Worm (Caenorhabditis elegans): Measurements from ENCODE around the gene M151.7.

ce11 chrII:3576742-3577141, 45.4 kb upstream of the M151.7 start, which contains the start of gene clec-132:
- TF ChIP-seq ztf-11 (tag; optimal IDR thresholded peaks at IDR 0.05) (no peak), mbf-1 (tag; optimal IDR thresholded peaks at IDR 0.05) (no peak), fos-1 (tag; optimal IDR thresholded peaks at IDR 0.05) (no peak), zag-1 (tag; optimal IDR thresholded peaks at IDR 0.05) (no peak), dmd-4 (tag; optimal IDR thresholded peaks at IDR 0.05) (no peak), nhr-12 (tag; optimal IDR thresholded peaks at IDR 0.05) (no peak), lin-11 (tag; optimal IDR thresholded peaks at IDR 0.05) (no peak), ama-1 (optimal IDR thresholded peaks at IDR 0.05) (no peak), snpc-4 (tag; optimal IDR thresholded peaks at IDR 0.05) (no peak)

Measured in whole organism, L2 larva.